ENCODE assay signal across 4 worm cellular contexts in the genomic region with DNA sequence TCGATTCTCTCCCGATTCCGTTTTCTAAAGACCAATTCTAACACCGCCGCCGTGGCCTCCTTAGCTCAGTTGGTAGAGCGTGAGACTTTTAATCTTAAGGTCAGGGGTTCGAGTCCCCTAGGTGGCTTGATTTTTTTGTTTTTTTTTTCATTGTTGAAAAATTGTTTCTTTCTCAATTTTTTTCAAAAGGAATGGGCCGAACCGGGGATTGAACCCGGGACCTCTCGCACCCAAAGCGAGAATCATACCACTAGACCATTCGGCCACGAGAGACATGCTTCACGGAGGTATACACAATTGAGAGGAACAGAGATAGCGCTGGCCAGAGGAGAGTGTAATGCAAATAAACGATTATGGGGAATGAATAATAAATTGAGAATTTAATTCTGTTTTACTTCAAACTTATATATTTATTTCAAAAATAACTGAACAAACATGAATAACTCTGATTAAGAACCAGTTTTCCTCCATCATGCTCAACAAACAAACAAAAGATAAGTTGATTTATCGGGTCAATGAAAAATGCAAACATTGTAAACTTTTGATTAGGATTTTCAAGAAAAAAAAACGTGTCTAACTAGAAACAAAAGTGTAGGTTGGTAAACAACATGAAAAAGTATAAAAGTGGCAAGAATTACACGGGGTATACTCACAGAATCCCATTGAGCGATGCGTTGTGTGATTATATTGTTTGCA.
TF ChIP-seq lines count a peak whose summit lies in the region.

pqn-71 (plus strand) TSS at position 646 of the 696 bp plus-strand sequence.

TF ChIP-seq in whole organism, L2 larva, 48 proteins besides CTCF, POLR2A, EP300 and RAD21 (continues in another document):
- TF ChIP-seq unc-39 (tag; optimal IDR thresholded peaks at IDR 0.05; lab: Kevin White, UChicago) (no peak), ztf-4 (tag; optimal IDR thresholded peaks at IDR 0.05; lab: Kevin White, UChicago) (no peak), ceh-82 (tag; optimal IDR thresholded peaks at IDR 0.05; lab: Kevin White, UChicago) (peak; percentile 16), R02D3.7 (tag; optimal IDR thresholded peaks at IDR 0.05; lab: Kevin White, UChicago) (no peak), nhr-25 (tag; optimal IDR thresholded peaks at IDR 0.05; lab: Kevin White, UChicago) (no peak), fos-1 (tag; optimal IDR thresholded peaks at IDR 0.05; lab: Kevin White, UChicago) (peak; percentile 94), F13H6.1 (tag; optimal IDR thresholded peaks at IDR 0.05; lab: Kevin White, UChicago) (peak; percentile 74), ztf-11 (tag; optimal IDR thresholded peaks at IDR 0.05; lab: Kevin White, UChicago) (no peak), elt-3 (tag; optimal IDR thresholded peaks at IDR 0.05; lab: Kevin White, UChicago) (no peak), ZK546.5 (tag; optimal IDR thresholded peaks at IDR 0.05; lab: Kevin White, UChicago) (no peak), alr-1 (tag; optimal IDR thresholded peaks at IDR 0.05; lab: Kevin White, UChicago) (peak; percentile 8), nhr-11 (tag; optimal IDR thresholded peaks at IDR 0.05; lab: Kevin White, UChicago) (peak; percentile 65), unc-55 (GFP tag; optimal IDR thresholded peaks at IDR 0.05; lab: Kevin White, UChicago) (peak; percentile 69), zag-1 (tag; optimal IDR thresholded peaks at IDR 0.05; lab: Kevin White, UChicago) (peak; percentile 57), peb-1 (tag; optimal IDR thresholded peaks at IDR 0.05; lab: Kevin White, UChicago) (no peak), skn-1 (tag; optimal IDR thresholded peaks at IDR 0.05; lab: Kevin White, UChicago) (no peak), sma-9 (GFP tag; optimal IDR thresholded peaks at IDR 0.05; lab: Kevin White, UChicago) (peak; percentile 74), sma-9 (tag; optimal IDR thresholded peaks at IDR 0.05; lab: Kevin White, UChicago) (no peak), ama-1 (optimal IDR thresholded peaks at IDR 0.05; lab: Kevin White, UChicago) (no peak), elt-1 (tag; optimal IDR thresholded peaks at IDR 0.05; lab: Kevin White, UChicago) (no peak), mab-5 (tag; optimal IDR thresholded peaks at IDR 0.05; lab: Kevin White, UChicago) (peak; percentile 46), C34F6.9 (tag; optimal IDR thresholded peaks at IDR 0.05; lab: Kevin White, UChicago) (peak; percentile 52)

TF ChIP-seq in whole organism, L4 larva, 104 proteins besides CTCF, POLR2A, EP300 and RAD21 (continues in another document):
- TF ChIP-seq Y75B8A.6 (GFP tag; IDR thresholded peaks at IDR 0.05; lab: Robert Waterston, UW) (peak; percentile 91), aha-1 (tag; lab: Kevin White, UChicago) (no peak), ceh-32 (tag; optimal IDR thresholded peaks at IDR 0.05; lab: Kevin White, UChicago; ENCODE audit: poor library complexity) (peak; percentile 74), sdz-12 (GFP tag; optimal IDR thresholded peaks at IDR 0.05; lab: Kevin White, UChicago) (peak; percentile 92), lin-39 (tag; optimal IDR thresholded peaks at IDR 0.05; lab: Kevin White, UChicago) (no peak), daf-19 (GFP tag; conservative IDR thresholded peaks at IDR 0.05; lab: Robert Waterston, UW) (peak; percentile 82; the same call in 1 of the 2 replicates), hif-1 (tag; optimal IDR thresholded peaks at IDR 0.05; lab: Kevin White, UChicago) (peak; percentile 47 to 74), fkh-10 (GFP tag; optimal IDR thresholded peaks at IDR 0.05; lab: Kevin White, UChicago) (peak; percentile 52), T20F7.1 (GFP tag; optimal IDR thresholded peaks at IDR 0.05; lab: Kevin White, UChicago) (no peak), unc-39 (tag; optimal IDR thresholded peaks at IDR 0.05; lab: Kevin White, UChicago) (no peak), nhr-6 (tag; optimal IDR thresholded peaks at IDR 0.05; lab: Kevin White, UChicago) (peak; percentile 51), hlh-11 (tag; optimal IDR thresholded peaks at IDR 0.05; lab: Kevin White, UChicago) (peak; percentile 89), madf-5 (GFP tag; IDR thresholded peaks at IDR 0.05; lab: Robert Waterston, UW) (peak; percentile 94 to 95), egl-43 (GFP tag; IDR thresholded peaks at IDR 0.05; lab: Robert Waterston, UW) (peak; percentile 97), daf-8 (GFP tag; IDR thresholded peaks at IDR 0.05; lab: Robert Waterston, UW) (peak; percentile 63; the same call in 1 of the 2 replicates), lin-1 (GFP tag; IDR thresholded peaks at IDR 0.05; lab: Robert Waterston, UW) (peak; percentile 92), dmd-8 (GFP tag; IDR thresholded peaks at IDR 0.05; lab: Robert Waterston, UW) (peak; percentile 98), arid-1 (GFP tag; conservative IDR thresholded peaks at IDR 0.05; lab: Robert Waterston, UW) (peak; percentile 92), tra-1 (GFP tag; IDR thresholded peaks at IDR 0.05; lab: Robert Waterston, UW) (peak; percentile 97), attf-4 (tag; optimal IDR thresholded peaks at IDR 0.05; lab: Kevin White, UChicago) (peak; percentile 26), nhr-42 (GFP tag; IDR thresholded peaks at IDR 0.05; lab: Robert Waterston, UW) (peak; percentile 94)

TF ChIP-seq in whole organism, late embryonic, 69 proteins besides CTCF, POLR2A, EP300 and RAD21 (continues in another document):
- peak; percentile 30 for TF ChIP-seq pag-3 (tag; optimal IDR thresholded peaks at IDR 0.05; lab: Kevin White, UChicago; ENCODE audit: borderline replicate concordance)
- TF ChIP-seq tbx-2 (tag; optimal IDR thresholded peaks at IDR 0.05; lab: Kevin White, UChicago): peak; percentile 82
- TF ChIP-seq ceh-9 (tag; optimal IDR thresholded peaks at IDR 0.05; lab: Kevin White, UChicago): peak; percentile 18
- peak; percentile 80 for TF ChIP-seq fax-1 (tag; optimal IDR thresholded peaks at IDR 0.05; lab: Kevin White, UChicago)
- peak; percentile 80 for TF ChIP-seq che-1 (tag; optimal IDR thresholded peaks at IDR 0.05; lab: Kevin White, UChicago)
- TF ChIP-seq mec-3 (tag; optimal IDR thresholded peaks at IDR 0.05; lab: Kevin White, UChicago; ENCODE audit: borderline replicate concordance): no peak
- peak; percentile 86 for TF ChIP-seq ceh-34 (tag; optimal IDR thresholded peaks at IDR 0.05; lab: Kevin White, UChicago)
- peak; percentile 83 for TF ChIP-seq unc-86 (tag; optimal IDR thresholded peaks at IDR 0.05; lab: Kevin White, UChicago)
- TF ChIP-seq hlh-30 (tag; optimal IDR thresholded peaks at IDR 0.05; lab: Kevin White, UChicago; ENCODE audit: insufficient read depth): peak; percentile 47
- peak; percentile 61 for TF ChIP-seq tbx-7 (tag; optimal IDR thresholded peaks at IDR 0.05; lab: Kevin White, UChicago)
- TF ChIP-seq ahr-1 (tag; optimal IDR thresholded peaks at IDR 0.05; lab: Kevin White, UChicago): peak; percentile 40
- TF ChIP-seq ceh-31 (tag; optimal IDR thresholded peaks at IDR 0.05; lab: Kevin White, UChicago): peak; percentile 61
- TF ChIP-seq ztf-16 (tag; optimal IDR thresholded peaks at IDR 0.05; lab: Kevin White, UChicago): peak; percentile 71
- peak; percentile 76 for TF ChIP-seq F13H6.1 (tag; optimal IDR thresholded peaks at IDR 0.05; lab: Kevin White, UChicago)
- TF ChIP-seq unc-42 (tag; optimal IDR thresholded peaks at IDR 0.05; lab: Kevin White, UChicago): peak; percentile 2
- TF ChIP-seq pros-1 (tag; optimal IDR thresholded peaks at IDR 0.05; lab: Kevin White, UChicago): peak; percentile 29
- TF ChIP-seq ceh-24 (tag; optimal IDR thresholded peaks at IDR 0.05; lab: Kevin White, UChicago): peak; percentile 66
- TF ChIP-seq fkh-6 (tag; optimal IDR thresholded peaks at IDR 0.05; lab: Kevin White, UChicago): peak; percentile 83
- peak; percentile 84 for TF ChIP-seq ceh-19 (GFP tag; optimal IDR thresholded peaks at IDR 0.05; lab: Kevin White, UChicago)
- peak; percentile 84 for TF ChIP-seq syd-9 (tag; optimal IDR thresholded peaks at IDR 0.05; lab: Kevin White, UChicago)
- peak; percentile 74 for TF ChIP-seq lin-11 (tag; optimal IDR thresholded peaks at IDR 0.05; lab: Kevin White, UChicago)
- peak; percentile 80 for TF ChIP-seq sdc-2 (tag; optimal IDR thresholded peaks at IDR 0.05; lab: Kevin White, UChicago)

TF ChIP-seq in whole organism, mixed stage, embryonic, 35 proteins besides CTCF, POLR2A, EP300 and RAD21 (continues in another document):
- TF ChIP-seq ceh-43 (GFP tag; optimal IDR thresholded peaks at IDR 0.05; lab: Kevin White, UChicago) (peak; percentile 83), lin-32 (GFP tag; optimal IDR thresholded peaks at IDR 0.05; lab: Kevin White, UChicago) (peak; percentile 75), lsy-2 (tag; optimal IDR thresholded peaks at IDR 0.05; lab: Kevin White, UChicago) (no peak), nhr-28 (tag; optimal IDR thresholded peaks at IDR 0.05; lab: Kevin White, UChicago) (peak; percentile 31), nhr-12 (tag; optimal IDR thresholded peaks at IDR 0.05; lab: Kevin White, UChicago) (no peak), snpc-4 (tag; optimal IDR thresholded peaks at IDR 0.05; lab: Kevin White, UChicago) (no peak), M03D4.4 (tag; optimal IDR thresholded peaks at IDR 0.05; lab: Kevin White, UChicago) (peak; percentile 85), ceh-83 (GFP tag; optimal IDR thresholded peaks at IDR 0.05; lab: Kevin White, UChicago) (peak; percentile 92), nhr-2 (tag; optimal IDR thresholded peaks at IDR 0.05; lab: Kevin White, UChicago) (peak; percentile 14), mab-5 (tag; optimal IDR thresholded peaks at IDR 0.05; lab: Kevin White, UChicago) (no peak), pha-4 (tag; optimal IDR thresholded peaks at IDR 0.05; lab: Kevin White, UChicago) (peak; percentile 13), unc-62 (GFP tag; optimal IDR thresholded peaks at IDR 0.05; lab: Kevin White, UChicago) (peak; percentile 42), elt-1 (tag; optimal IDR thresholded peaks at IDR 0.05; lab: Kevin White, UChicago; ENCODE audit: borderline replicate concordance, insufficient read depth) (no peak), ztf-11 (tag; optimal IDR thresholded peaks at IDR 0.05; lab: Kevin White, UChicago) (peak; percentile 35), nhr-237 (tag; optimal IDR thresholded peaks at IDR 0.05; lab: Kevin White, UChicago) (peak; percentile 35), mep-1 (tag; optimal IDR thresholded peaks at IDR 0.05; lab: Kevin White, UChicago) (peak; percentile 47), sptf-1 (tag; optimal IDR thresholded peaks at IDR 0.05; lab: Kevin White, UChicago) (peak; percentile 93), flh-1 (GFP tag; optimal IDR thresholded peaks at IDR 0.05; lab: Kevin White, UChicago) (peak; percentile 63), blmp-1 (tag; optimal IDR thresholded peaks at IDR 0.05; lab: Kevin White, UChicago) (no peak), lin-13 (tag; optimal IDR thresholded peaks at IDR 0.05; lab: Kevin White, UChicago) (peak; percentile 61), bed-3 (GFP tag; optimal IDR thresholded peaks at IDR 0.05; lab: Kevin White, UChicago) (peak; percentile 81), tbx-8 (GFP tag; optimal IDR thresholded peaks at IDR 0.05; lab: Kevin White, UChicago) (peak; percentile 63), sem-2 (GFP tag; optimal IDR thresholded peaks at IDR 0.05; lab: Kevin White, UChicago) (peak; percentile 68), unc-120 (tag; optimal IDR thresholded peaks at IDR 0.05; lab: Kevin White, UChicago; ENCODE audit: poor library complexity, severe bottlenecking) (peak; percentile 96), drap-1 (GFP tag; optimal IDR thresholded peaks at IDR 0.05; lab: Kevin White, UChicago) (peak; percentile 97), nhr-76 (tag; optimal IDR thresholded peaks at IDR 0.05; lab: Kevin White, UChicago) (no peak)
